Worm (Caenorhabditis elegans) whole organism, midembryonic: ENCODE results near the gene R12B2.6.

Source experiments
- T22C8.4 ChIP-seq: fragments of 200-800 bp; sonication (Bioruptor generic); IDR thresholded peaks from 2 replicates; pipeline ENCODE4 v1.3.6; 2022; ENCODE audit warnings: missing genetic modification characterization, missing compliant biosample characterization
- cog-1 ChIP-seq: sonication (generic microtip); optimal IDR thresholded peaks from 2 replicates; lab custom pipeline; 2016; ENCODE audit warnings: missing genetic modification characterization, missing compliant biosample characterization
- klf-2 ChIP-seq: fragments of 200-800 bp; sonication (Bioruptor generic); conservative IDR thresholded peaks from 2 replicates; pipeline ENCODE4 v1.3.6; 2022; ENCODE audit warnings: missing genetic modification reagents, missing genetic modification characterization, missing compliant biosample characterization
- ref-1 ChIP-seq: fragments of 200-800 bp; sonication (Bioruptor generic); conservative IDR thresholded peaks from 2 replicates; pipeline ENCODE4 v1.3.6; 2022; ENCODE audit warnings: missing genetic modification reagents, missing genetic modification characterization, missing compliant biosample characterization

- no peak for TF ChIP-seq cog-1 (tag; lab: Kevin White, UChicago)
- TF ChIP-seq T22C8.4 = no peak
- no peak for TF ChIP-seq ref-1
- TF ChIP-seq klf-2 = no peak
Measured at ce11 chrIII:5812672-5813071, 21.3 kb downstream of the R12B2.6 start.
